Worm (Caenorhabditis elegans): ENCODE data around the gene tag-153.

Gene tag-153

ce11 chrV:9375378-9375777 lies 52.5 kb downstream of the tag-153 start, which contains the start of gene E02C12.9:
E02C12.9 (minus strand) TSS chrV:9375478.
- no peak for TF ChIP-seq nhr-28 (tag; optimal IDR thresholded peaks at IDR 0.05)
- TF ChIP-seq drap-1 (GFP tag; optimal IDR thresholded peaks at IDR 0.05) = no peak
- TF ChIP-seq snpc-4 (tag; optimal IDR thresholded peaks at IDR 0.05) = no peak
- TF ChIP-seq unc-39 (tag; optimal IDR thresholded peaks at IDR 0.05) = no peak
- no peak for TF ChIP-seq pha-4 (tag; optimal IDR thresholded peaks at IDR 0.05)
- no peak for TF ChIP-seq M03D4.4 (tag; optimal IDR thresholded peaks at IDR 0.05)
- no peak for TF ChIP-seq lsy-2 (tag; optimal IDR thresholded peaks at IDR 0.05)
- no peak for TF ChIP-seq nhr-76 (tag; optimal IDR thresholded peaks at IDR 0.05)
- TF ChIP-seq ceh-39 (tag; optimal IDR thresholded peaks at IDR 0.05) = no peak
- TF ChIP-seq nhr-2 (tag; optimal IDR thresholded peaks at IDR 0.05) = no peak
- no peak for TF ChIP-seq cnd-1 (tag; optimal IDR thresholded peaks at IDR 0.05)
- no peak for TF ChIP-seq tbx-8 (GFP tag; optimal IDR thresholded peaks at IDR 0.05)
- no peak for TF ChIP-seq ztf-11 (tag; optimal IDR thresholded peaks at IDR 0.05)

ce11 chrV:9376417-9376816 lies 53.5 kb downstream of the tag-153 start, which contains the start of gene E02C12.19:
E02C12.19 (minus strand) TSS chrV:9376517.
- TF ChIP-seq mls-2 (tag; optimal IDR thresholded peaks at IDR 0.05) (no peak), unc-62 (GFP tag; optimal IDR thresholded peaks at IDR 0.05) (no peak), nhr-237 (tag; optimal IDR thresholded peaks at IDR 0.05) (no peak), blmp-1 (tag; optimal IDR thresholded peaks at IDR 0.05) (no peak), M03D4.4 (tag; optimal IDR thresholded peaks at IDR 0.05) (no peak), snpc-4 (tag; optimal IDR thresholded peaks at IDR 0.05) (no peak), zip-8 (tag; optimal IDR thresholded peaks at IDR 0.05) (no peak), drap-1 (GFP tag; optimal IDR thresholded peaks at IDR 0.05) (no peak), nhr-12 (tag; optimal IDR thresholded peaks at IDR 0.05) (no peak), pha-4 (tag; optimal IDR thresholded peaks at IDR 0.05) (no peak)
